Fruit fly (Drosophila melanogaster): ENCODE data around the gene CG34039.

DNA sequence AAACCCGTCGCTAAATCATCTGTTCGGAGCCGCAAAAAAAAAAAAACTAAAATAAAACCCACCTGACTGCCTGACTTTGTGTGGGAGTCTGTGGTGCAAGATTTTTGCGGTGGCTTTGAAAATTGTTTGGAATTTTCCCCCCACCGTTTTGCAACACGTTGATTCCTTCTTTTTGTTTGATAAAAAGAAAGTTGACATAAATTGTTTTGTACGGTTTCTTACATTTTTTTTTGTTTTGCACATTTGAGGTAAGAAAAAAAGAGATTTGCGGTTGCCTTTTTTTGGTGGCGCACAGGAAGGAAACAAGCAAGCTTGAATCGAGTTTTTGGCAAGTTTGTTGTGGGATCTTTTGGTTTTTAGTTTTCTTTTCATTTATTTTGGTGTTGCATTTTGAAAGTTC is 44.1 kb upstream of the CG34039 start:
- no peak for TF ChIP-seq CG8478 (optimal IDR thresholded peaks at IDR 0.05)
- TF ChIP-seq psq (optimal IDR thresholded peaks at IDR 0.05) = no peak
